Worm (Caenorhabditis elegans) whole organism, L4/young adult: Measurements from ENCODE around the gene C25F9.13.

Experiments used
- W03F9.2 ChIP-seq: fragments of 150-350 bp; optimal IDR thresholded peaks from 2 replicates; lab custom pipeline; 2014; ENCODE audit warnings: missing biosample characterization, missing genetic modification characterization
- dao-5 ChIP-seq: sonication (generic microtip); optimal IDR thresholded peaks from 2 replicates; lab custom pipeline; 2016; ENCODE audit warnings: missing genotype, missing genetic modification characterization, moderate library complexity, missing compliant biosample characterization
- him-1 ChIP-seq: sonication (generic microtip); optimal IDR thresholded peaks from 2 replicates; lab custom pipeline; 2016; ENCODE audit warnings: missing genotype, missing genetic modification reagents, missing genetic modification characterization, missing compliant biosample characterization

The C25F9.13 gene

ce11 chrV:19377014-19377494 lies 21.7 kb downstream of the C25F9.13 start, which contains the start of gene nceh-1:
Gene nceh-1 (plus strand): TSS chrV:19377444.
- TF ChIP-seq dao-5 (tag; lab: Kevin White, UChicago) (no peak), him-1 (tag; lab: Kevin White, UChicago) (no peak), W03F9.2 (tag; lab: Kevin White, UChicago) (no peak)

DNA sequence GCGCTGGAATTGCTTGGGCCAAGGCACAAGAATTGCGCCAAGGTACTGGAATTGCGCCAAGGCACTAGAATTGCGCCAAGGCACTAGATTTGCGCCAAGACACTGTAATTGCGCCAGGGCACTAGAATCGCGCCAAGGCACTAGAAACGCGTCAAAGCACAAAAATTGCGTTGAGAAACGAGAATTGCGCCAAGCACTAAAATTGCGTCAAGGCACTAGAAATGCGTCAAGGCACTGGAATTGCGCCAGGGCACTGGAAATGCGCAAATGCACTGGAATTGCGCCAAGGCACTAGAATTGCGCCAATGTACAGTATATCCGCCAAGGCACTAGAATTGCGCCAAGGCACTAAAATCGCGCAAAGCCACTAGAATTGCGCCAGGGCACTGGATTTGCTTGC lies 27.0 kb downstream of the C25F9.13 start:
- TF ChIP-seq dao-5 (tag; lab: Kevin White, UChicago) (no peak), W03F9.2 (tag; lab: Kevin White, UChicago) (no peak), him-1 (tag; lab: Kevin White, UChicago) (no peak)

DNA sequence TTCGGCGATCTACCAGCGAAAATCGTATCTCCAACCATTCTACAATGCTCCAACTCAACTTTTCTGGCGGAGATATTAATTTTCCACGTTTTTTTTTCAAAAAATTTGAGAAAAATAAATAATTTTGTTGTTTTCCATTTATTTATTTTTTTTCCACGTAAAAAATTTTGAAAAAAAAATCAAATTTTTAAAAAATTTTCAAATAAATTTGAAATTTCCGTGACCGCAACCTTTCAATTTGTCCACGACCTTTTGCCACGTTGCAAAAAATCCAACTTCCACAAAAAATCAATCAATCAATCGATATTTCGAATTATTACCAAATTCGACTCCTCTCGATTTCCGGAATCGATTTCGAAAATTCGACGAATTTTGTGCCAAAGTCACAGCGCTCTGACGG lies 27.5 kb downstream of the C25F9.13 start, which contains the start of gene Y43F8A.2:
Y43F8A.2 (plus strand) TSS at position 301 of the 400 bp plus-strand sequence.
- TF ChIP-seq dao-5 (tag; lab: Kevin White, UChicago) (no peak), him-1 (tag; lab: Kevin White, UChicago) (no peak), W03F9.2 (tag; lab: Kevin White, UChicago) (no peak)

- no peak for TF ChIP-seq him-1 (tag; lab: Kevin White, UChicago)
- no peak for TF ChIP-seq W03F9.2 (tag; lab: Kevin White, UChicago)
- TF ChIP-seq dao-5 (tag; lab: Kevin White, UChicago): no peak
Observed at ce11 chrV:19370189-19370588, 28.6 kb downstream of the C25F9.13 start, which contains the start of gene Y43F8A.1. Gene Y43F8A.1 (plus strand): TSS chrV:19370489.

DNA sequence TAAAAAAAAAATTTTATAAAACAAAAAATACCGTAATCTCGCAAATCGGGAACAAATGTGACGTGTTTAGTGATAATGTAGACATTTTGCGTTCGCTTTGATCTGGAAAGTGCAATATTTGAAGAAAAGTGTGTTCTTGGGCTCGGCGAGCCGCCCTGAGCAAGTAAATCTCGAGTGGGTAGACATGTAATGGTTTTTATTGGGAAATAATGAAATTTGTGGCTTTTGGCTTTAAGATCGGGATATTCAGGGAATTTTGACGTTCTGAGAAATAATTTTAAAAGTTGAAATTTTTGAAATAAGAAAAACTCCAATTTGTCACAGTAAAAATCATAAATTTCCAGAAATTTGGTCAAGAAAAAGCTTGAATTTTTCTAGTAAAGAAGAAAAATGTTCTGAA lies 36.2 kb downstream of the C25F9.13 start, which contains the start of gene C14B4.2:
C14B4.2 (minus strand) TSS at position 101 of the 400 bp plus-strand sequence.
- TF ChIP-seq W03F9.2 (tag; lab: Kevin White, UChicago) (no peak), him-1 (tag; lab: Kevin White, UChicago) (no peak), dao-5 (tag; lab: Kevin White, UChicago) (no peak)

- TF ChIP-seq W03F9.2 (tag; lab: Kevin White, UChicago): no peak
- TF ChIP-seq dao-5 (tag; lab: Kevin White, UChicago): no peak
- no peak for TF ChIP-seq him-1 (tag; lab: Kevin White, UChicago)
Observed at ce11 chrV:19358039-19358438, 40.7 kb downstream of the C25F9.13 start.

DNA sequence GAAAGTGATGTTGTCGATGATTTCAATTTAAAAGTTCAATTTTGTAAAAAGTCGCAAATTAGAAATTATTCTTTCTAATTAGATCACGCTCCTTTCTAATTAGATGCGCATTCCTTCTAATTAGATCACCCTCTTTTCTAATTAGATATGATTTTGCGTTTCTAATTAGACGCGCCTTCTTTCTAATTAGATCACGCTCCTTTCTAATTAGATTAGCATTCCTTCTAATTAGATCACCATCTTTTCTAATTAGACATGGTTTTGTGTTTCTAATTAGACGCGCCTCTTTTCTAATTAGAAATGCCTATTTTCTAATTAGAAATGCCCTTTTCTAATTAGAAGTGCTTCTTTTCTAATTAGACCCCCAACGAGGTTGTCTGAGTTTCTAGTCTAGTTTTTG lies 42.1 kb downstream of the C25F9.13 start:
- no peak for TF ChIP-seq him-1 (tag; lab: Kevin White, UChicago)
- no peak for TF ChIP-seq W03F9.2 (tag; lab: Kevin White, UChicago)
- TF ChIP-seq dao-5 (tag; lab: Kevin White, UChicago): no peak

- no peak for TF ChIP-seq him-1 (tag; lab: Kevin White, UChicago)
- TF ChIP-seq dao-5 (tag; lab: Kevin White, UChicago): no peak
- TF ChIP-seq W03F9.2 (tag; lab: Kevin White, UChicago): no peak
Observed at ce11 chrV:19355219-19355618, 43.6 kb downstream of the C25F9.13 start.

- TF ChIP-seq him-1 (tag; lab: Kevin White, UChicago): no peak
- no peak for TF ChIP-seq W03F9.2 (tag; lab: Kevin White, UChicago)
- no peak for TF ChIP-seq dao-5 (tag; lab: Kevin White, UChicago)
Observed at ce11 chrV:19354506-19354905, 44.3 kb downstream of the C25F9.13 start.

- TF ChIP-seq dao-5 (tag; lab: Kevin White, UChicago) (no peak), W03F9.2 (tag; lab: Kevin White, UChicago) (no peak), him-1 (tag; lab: Kevin White, UChicago) (no peak)
Observed at ce11 chrV:19351944-19352343, 46.8 kb downstream of the C25F9.13 start.
